Worm (Caenorhabditis elegans) whole organism, L4 larva: ENCODE data around the gene T10B10.4.

Source experiments
- F49E8.2 ChIP-seq: sonication (generic microtip); optimal IDR thresholded peaks from 2 replicates; lab custom pipeline; 2016; ENCODE audit warnings: missing compliant biosample characterization, mild to moderate bottlenecking, missing genetic modification characterization, borderline replicate concordance
- ama-1 ChIP-seq: fragments of 150-350 bp; optimal IDR thresholded peaks from 2 replicates; lab custom pipeline; 2014; ENCODE audit warnings: inconsistent platforms, mixed read lengths
- attf-4 ChIP-seq: sonication (generic microtip); optimal IDR thresholded peaks from 3 replicates; lab custom pipeline; 2017; ENCODE audit warnings: missing biosample characterization, missing genetic modification characterization
- ceh-82 ChIP-seq: sonication (generic microtip); optimal IDR thresholded peaks from 2 replicates; lab custom pipeline; 2017; ENCODE audit warnings: missing biosample characterization, missing genetic modification characterization
- mxl-3 ChIP-seq: fragments of 200-800 bp; sonication (Bioruptor generic); optimal IDR thresholded peaks from 2 replicates; lab custom pipeline; 2018; ENCODE audit warnings: mild to moderate bottlenecking, missing genetic modification characterization, missing compliant biosample characterization
- pha-4 ChIP-seq, 2 experiments: fragments of 150-350 bp in 1 of 2; fragments of 200-800 bp in 1 of 2; sonication (Bioruptor generic) in 1 of 2; IDR thresholded peaks in 1 of 2; optimal IDR thresholded peaks in 1 of 2; 2 replicates each; pipeline versions ENCODE4 v1.3.6 to Lab custom; 2014 to 2022; ENCODE audit warnings: missing genetic modification characterization in 2 of 2, missing genetic modification reagents in 2 of 2, missing biosample characterization in 1 of 2, missing compliant biosample characterization in 1 of 2

ce11 chrX:15221107-15221506 lies 31.2 kb downstream of the T10B10.4 start:
- TF ChIP-seq ama-1, result no peak
- TF ChIP-seq pha-4 (GFP tag; IDR thresholded peaks at IDR 0.05; lab: Robert Waterston, UW), result no peak
- TF ChIP-seq pha-4 (tag; optimal IDR thresholded peaks at IDR 0.05; lab: Kevin White, UChicago), result no peak
- TF ChIP-seq attf-4 (tag; lab: Kevin White, UChicago), result no peak
- no peak for TF ChIP-seq ceh-82 (tag; lab: Kevin White, UChicago)
- no peak for TF ChIP-seq F49E8.2 (tag; lab: Kevin White, UChicago)
- no peak for TF ChIP-seq mxl-3 (GFP tag; lab: Kevin White, UChicago)
